Fruit fly (Drosophila melanogaster) whole organism, prepupa: ENCODE measurements around the gene CG6839.

Source experiments
- CG7368 ChIP-seq: fragments of 200-800 bp; sonication (Bioruptor generic); optimal IDR thresholded peaks from 3 replicates; lab custom pipeline; 2016; ENCODE audit warnings: missing biosample characterization, missing genetic modification characterization
- CG8632 ChIP-seq: fragments of 200-800 bp; sonication (Bioruptor generic); optimal IDR thresholded peaks from 3 replicates; lab custom pipeline; 2016; ENCODE audit warnings: missing biosample characterization, missing genetic modification characterization
- salr ChIP-seq, 2 experiments: fragments of 200-800 bp; sonication (Bioruptor generic); optimal IDR thresholded peaks; 3 replicates each; lab custom pipeline; 2016 to 2018; ENCODE audit warnings: missing biosample characterization in 2 of 2, missing genetic modification characterization in 2 of 2, mild to moderate bottlenecking in 1 of 2

dm6 chr3L:18917281-18917680 lies at the start of gene CG6839:
- TF ChIP-seq CG8632: no peak
- TF ChIP-seq CG7368 (GFP tag; lab: Kevin White, UChicago): no peak
- no peak for TF ChIP-seq salr (GFP tag; optimal IDR thresholded peaks at IDR 0.05; lab: Kevin White, UChicago)
